Fruit fly (Drosophila melanogaster) whole organism, embryonic: ENCODE results near the gene CG10907.
A peak's percentile ranks its signal among the peaks of the same experiment; 100 is the strongest.

Experiments used
- CG10431 ChIP-seq: fragments of 200-800 bp; sonication (Bioruptor generic); optimal IDR thresholded peaks from 3 replicates; lab custom pipeline; 2018; ENCODE audit warnings: missing biosample characterization, mild to moderate bottlenecking, missing genetic modification characterization
- CG11723 ChIP-seq: fragments of 200-800 bp; sonication (Bioruptor generic); optimal IDR thresholded peaks from 2 replicates; lab custom pipeline; 2017; ENCODE audit warnings: missing biosample characterization, mild to moderate bottlenecking, missing genetic modification characterization
- CG12659 ChIP-seq: fragments of 200-800 bp; sonication (Bioruptor generic); optimal IDR thresholded peaks from 3 replicates; lab custom pipeline; 2017; ENCODE audit warnings: mild to moderate bottlenecking, missing biosample characterization, missing genetic modification reagents, missing genetic modification characterization
- CG13287 ChIP-seq: fragments of 200-800 bp; sonication (Bioruptor generic); IDR thresholded peaks from 2 replicates; pipeline ENCODE4 v1.3.6; 2022; ENCODE audit warnings: missing biosample characterization, missing genetic modification characterization; ENCODE audit not compliant: partially characterized antibody
- CG14710 ChIP-seq: fragments of 200-800 bp; sonication (Bioruptor generic); optimal IDR thresholded peaks from 3 replicates; lab custom pipeline; 2019; ENCODE audit warnings: missing biosample characterization, mild to moderate bottlenecking, missing genetic modification characterization, moderate library complexity
- CG14860 ChIP-seq: fragments of 200-800 bp; sonication (Bioruptor generic); IDR thresholded peaks from 3 replicates; pipeline ENCODE4 v1.3.6; 2022; ENCODE audit warnings: missing biosample characterization, missing genetic modification characterization; ENCODE audit not compliant: partially characterized antibody
- CG16813 ChIP-seq: fragments of 200-800 bp; sonication (Bioruptor generic); IDR thresholded peaks from 3 replicates; pipeline ENCODE4 v1.3.6; 2022; ENCODE audit warnings: missing biosample characterization, missing genetic modification characterization; ENCODE audit not compliant: partially characterized antibody
- CG17186 ChIP-seq: fragments of 200-800 bp; sonication (Bioruptor generic); optimal IDR thresholded peaks from 3 replicates; lab custom pipeline; 2017; ENCODE audit warnings: missing biosample characterization, missing genetic modification reagents, missing genetic modification characterization
- CG4617 ChIP-seq: fragments of 200-800 bp; sonication (Bioruptor generic); optimal IDR thresholded peaks from 3 replicates; lab custom pipeline; 2016; ENCODE audit warnings: missing biosample characterization, missing genetic modification characterization, borderline replicate concordance
- CG6254 ChIP-seq: fragments of 200-800 bp; sonication (Bioruptor generic); optimal IDR thresholded peaks from 3 replicates; lab custom pipeline; 2017; ENCODE audit warnings: mild to moderate bottlenecking, missing biosample characterization, missing genetic modification reagents, missing genetic modification characterization
- CG6791 ChIP-seq: fragments of 200-800 bp; sonication (Bioruptor generic); IDR thresholded peaks from 3 replicates; pipeline ENCODE4 v1.3.6; 2022; ENCODE audit warnings: missing biosample characterization, missing genetic modification characterization; ENCODE audit not compliant: partially characterized antibody
- CG7963 ChIP-seq: fragments of 200-800 bp; sonication (Bioruptor generic); IDR thresholded peaks from 3 replicates; pipeline ENCODE4 v1.3.6; 2022; ENCODE audit warnings: missing biosample characterization, missing genetic modification characterization; ENCODE audit not compliant: partially characterized antibody
- CkIIα-i1 ChIP-seq: fragments of 200-800 bp; sonication (Bioruptor generic); IDR thresholded peaks from 2 replicates; pipeline ENCODE4 v1.3.6; 2022; ENCODE audit warnings: missing biosample characterization, missing genetic modification characterization
- D19B ChIP-seq: fragments of 200-800 bp; sonication (Bioruptor generic); optimal IDR thresholded peaks from 2 replicates; lab custom pipeline; 2017; ENCODE audit warnings: missing biosample characterization, mild to moderate bottlenecking, missing genetic modification characterization
- Dll ChIP-seq: fragments of 200-800 bp; sonication (Bioruptor generic); IDR thresholded peaks from 4 replicates; pipeline ENCODE4 v1.3.6; 2022; ENCODE audit warnings: missing biosample characterization, missing genetic modification characterization; ENCODE audit not compliant: partially characterized antibody
- Dref ChIP-seq: fragments of 200-800 bp; sonication (Bioruptor generic); IDR thresholded peaks from 2 replicates; pipeline ENCODE4 v1.3.6; 2022; ENCODE audit warnings: missing biosample characterization, missing genetic modification characterization
- ERR ChIP-seq: fragments of 200-800 bp; sonication (Bioruptor generic); optimal IDR thresholded peaks from 2 replicates; lab custom pipeline; 2016; ENCODE audit warnings: missing biosample characterization, missing genetic modification characterization
- Elba2 ChIP-seq: fragments of 200-800 bp; sonication (Bioruptor generic); optimal IDR thresholded peaks from 3 replicates; lab custom pipeline; 2016; ENCODE audit warnings: missing biosample characterization, missing genetic modification characterization
- Ets65A ChIP-seq: fragments of 200-800 bp; sonication (Bioruptor generic); peaks from one replicate; lab custom pipeline; 2016; ENCODE audit warnings: missing biosample characterization, missing genetic modification characterization
- HLH4C ChIP-seq: fragments of 200-800 bp; sonication (Bioruptor generic); IDR thresholded peaks from 3 replicates; pipeline ENCODE4 v1.3.6; 2022; ENCODE audit warnings: missing biosample characterization, missing genetic modification characterization; ENCODE audit not compliant: partially characterized antibody
- HLHmδ ChIP-seq: fragments of 200-800 bp; sonication (Bioruptor generic); optimal IDR thresholded peaks from 2 replicates; lab custom pipeline; 2018; ENCODE audit warnings: missing biosample characterization, mild to moderate bottlenecking, missing genetic modification characterization, moderate library complexity
- Myb ChIP-seq: fragments of 200-800 bp; sonication (Bioruptor generic); optimal IDR thresholded peaks from 2 replicates; lab custom pipeline; 2016; ENCODE audit warnings: missing biosample characterization, missing genetic modification characterization
- Ptx1 ChIP-seq: fragments of 200-800 bp; sonication (Bioruptor generic); IDR thresholded peaks from 2 replicates; pipeline ENCODE4 v1.3.6; 2022; ENCODE audit warnings: missing biosample characterization, missing genetic modification characterization
- Scr ChIP-seq: fragments of 200-800 bp; sonication (Bioruptor generic); IDR thresholded peaks from 2 replicates; pipeline ENCODE4 v1.3.6; 2022; ENCODE audit warnings: missing biosample characterization, missing genetic modification characterization; ENCODE audit not compliant: partially characterized antibody
- Sox102F ChIP-seq: fragments of 200-800 bp; sonication (Bioruptor generic); optimal IDR thresholded peaks from 2 replicates; lab custom pipeline; 2018; ENCODE audit warnings: missing biosample characterization, mild to moderate bottlenecking, missing genetic modification characterization, moderate library complexity
- al ChIP-seq: fragments of 200-800 bp; sonication (Bioruptor generic); IDR thresholded peaks from 2 replicates; pipeline ENCODE4 v1.3.6; 2022; ENCODE audit warnings: missing biosample characterization, missing genetic modification characterization
- amos ChIP-seq: fragments of 200-800 bp; sonication (Bioruptor generic); IDR thresholded peaks from 2 replicates; pipeline ENCODE4 v1.3.6; 2022; ENCODE audit warnings: missing biosample characterization, missing genetic modification characterization; ENCODE audit not compliant: partially characterized antibody
- br ChIP-seq: fragments of >200 bp; optimal IDR thresholded peaks from 2 replicates; lab custom pipeline; 2017
- cad ChIP-seq: fragments of >200 bp; optimal IDR thresholded peaks from 2 replicates; lab custom pipeline; 2017; ENCODE audit warnings: missing biosample characterization, missing genetic modification characterization
- en ChIP-seq: fragments of 200-800 bp; sonication (Bioruptor generic); optimal IDR thresholded peaks from 2 replicates; lab custom pipeline; 2016; ENCODE audit warnings: missing biosample characterization, missing genetic modification characterization
- exex ChIP-seq: fragments of 200-800 bp; sonication (Bioruptor generic); optimal IDR thresholded peaks from 4 replicates; lab custom pipeline; 2018; ENCODE audit warnings: missing biosample characterization, mild to moderate bottlenecking, missing genetic modification characterization, moderate library complexity
- hb ChIP-seq: fragments of 200-800 bp; sonication (Bioruptor generic); IDR thresholded peaks from 3 replicates; pipeline ENCODE4 v1.3.6; 2022; ENCODE audit warnings: missing biosample characterization, missing genetic modification characterization; ENCODE audit not compliant: partially characterized antibody
- ind ChIP-seq: fragments of 200-800 bp; sonication (Bioruptor generic); optimal IDR thresholded peaks from 3 replicates; lab custom pipeline; 2016; ENCODE audit warnings: missing biosample characterization, missing genetic modification characterization
- inv ChIP-seq: fragments of 200-800 bp; sonication (Bioruptor generic); IDR thresholded peaks from 2 replicates; pipeline ENCODE4 v1.3.6; 2022; ENCODE audit warnings: missing biosample characterization, missing genetic modification characterization; ENCODE audit not compliant: partially characterized antibody
- lab ChIP-seq: fragments of 200-800 bp; sonication (Bioruptor generic); optimal IDR thresholded peaks from 3 replicates; lab custom pipeline; 2017; ENCODE audit warnings: missing biosample characterization, missing genetic modification characterization, mild to moderate bottlenecking, moderate library complexity, missing genetic modification reagents
- mld ChIP-seq: fragments of 200-800 bp; sonication (Bioruptor generic); IDR thresholded peaks from 3 replicates; pipeline ENCODE4 v1.3.6; 2022; ENCODE audit warnings: missing biosample characterization, missing genetic modification characterization; ENCODE audit not compliant: partially characterized antibody
- oc ChIP-seq: fragments of 200-800 bp; sonication (Bioruptor generic); optimal IDR thresholded peaks from 2 replicates; lab custom pipeline; 2018; ENCODE audit warnings: missing biosample characterization, mild to moderate bottlenecking, missing genetic modification characterization, moderate library complexity
- pzg ChIP-seq: fragments of 200-800 bp; sonication (Bioruptor generic); optimal IDR thresholded peaks from 3 replicates; lab custom pipeline; 2018; ENCODE audit warnings: missing biosample characterization, mild to moderate bottlenecking, missing genetic modification characterization, moderate library complexity
- scrt ChIP-seq: fragments of 200-800 bp; sonication (Bioruptor generic); optimal IDR thresholded peaks from 2 replicates; lab custom pipeline; 2018; ENCODE audit warnings: missing biosample characterization, mild to moderate bottlenecking, missing genetic modification characterization, moderate library complexity
- sna ChIP-seq: fragments of 200-800 bp; sonication (Bioruptor generic); IDR thresholded peaks from 2 replicates; pipeline ENCODE4 v1.3.6; 2022; ENCODE audit warnings: missing biosample characterization, missing genetic modification characterization; ENCODE audit not compliant: partially characterized antibody
- ssp ChIP-seq: fragments of 200-800 bp; sonication (Bioruptor generic); IDR thresholded peaks from 2 replicates; pipeline ENCODE4 v1.3.6; 2022; ENCODE audit warnings: missing biosample characterization, missing genetic modification characterization
- tna ChIP-seq: fragments of 200-800 bp; sonication (Bioruptor generic); IDR thresholded peaks from 2 replicates; pipeline ENCODE4 v1.3.6; 2022; ENCODE audit warnings: missing biosample characterization, missing genetic modification characterization; ENCODE audit not compliant: partially characterized antibody
- trem ChIP-seq: fragments of 200-800 bp; optimal IDR thresholded peaks from 3 replicates; lab custom pipeline; 2019; ENCODE audit warnings: missing biosample characterization, mild to moderate bottlenecking, missing genetic modification characterization, moderate library complexity
- vvl ChIP-seq: fragments of 200-800 bp; sonication (Bioruptor generic); IDR thresholded peaks from 2 replicates; pipeline ENCODE4 v1.3.6; 2022; ENCODE audit warnings: missing biosample characterization, missing genetic modification characterization

CG10907 gene

DNA sequence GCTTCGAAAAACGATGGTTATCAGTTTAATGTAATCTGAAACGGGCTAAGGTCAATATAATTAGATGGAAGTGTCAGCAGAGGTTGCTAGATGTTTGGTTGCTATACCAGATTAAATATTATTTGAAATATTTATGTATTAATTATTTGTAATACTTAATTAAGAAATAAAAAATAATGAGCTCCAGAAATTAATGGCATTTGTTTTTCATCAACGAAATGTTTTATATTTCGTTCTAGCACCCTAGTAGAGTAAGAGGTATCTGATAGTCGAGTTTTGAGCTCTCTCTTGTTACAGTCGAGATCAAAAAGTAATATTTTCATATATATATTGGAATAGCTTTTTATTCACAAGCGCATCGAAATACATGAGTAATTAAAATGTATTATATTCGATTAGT is 8.3 kb downstream of the CG10907 start:
- peak; percentile 20; the same call in 1 of the 2 replicates for TF ChIP-seq inv (GFP tag; lab: Robert Waterston, UW)
- peak; percentile 62; the same call in 2 of the 3 replicates for TF ChIP-seq CG14860
- TF ChIP-seq exex (tag; lab: Kevin White, UChicago): no peak
- TF ChIP-seq Scr: peak; percentile 39; the same call in 1 of the 2 replicates
- no peak for TF ChIP-seq lab (GFP tag; lab: Kevin White, UChicago)
- TF ChIP-seq sna: 0 out of 2 replicates have a peak, but pooled peaks have one; percentile 40
- TF ChIP-seq scrt (GFP tag; lab: Kevin White, UChicago): no peak
- TF ChIP-seq D19B (GFP tag; lab: Kevin White, UChicago): peak; percentile 56
- peak; percentile 52; the same call in 1 of the 3 replicates for TF ChIP-seq CG16813
- no peak for TF ChIP-seq en (GFP tag; lab: Kevin White, UChicago)
- peak; percentile 79 for TF ChIP-seq HLH4C (GFP tag; lab: Robert Waterston, UW)
- peak; percentile 33; the same call in 1 of the 3 replicates for TF ChIP-seq CG6791 (GFP tag; lab: Robert Waterston, UW)
- 0 out of 3 replicates have a peak, but pooled peaks have one; percentile 15 for TF ChIP-seq hb (GFP tag; lab: Robert Waterston, UW)
- TF ChIP-seq CG13287 (GFP tag; lab: Robert Waterston, UW): peak; percentile 25; the same call in 1 of the 2 replicates
- TF ChIP-seq, all 482 proteins: peak for 10

DNA sequence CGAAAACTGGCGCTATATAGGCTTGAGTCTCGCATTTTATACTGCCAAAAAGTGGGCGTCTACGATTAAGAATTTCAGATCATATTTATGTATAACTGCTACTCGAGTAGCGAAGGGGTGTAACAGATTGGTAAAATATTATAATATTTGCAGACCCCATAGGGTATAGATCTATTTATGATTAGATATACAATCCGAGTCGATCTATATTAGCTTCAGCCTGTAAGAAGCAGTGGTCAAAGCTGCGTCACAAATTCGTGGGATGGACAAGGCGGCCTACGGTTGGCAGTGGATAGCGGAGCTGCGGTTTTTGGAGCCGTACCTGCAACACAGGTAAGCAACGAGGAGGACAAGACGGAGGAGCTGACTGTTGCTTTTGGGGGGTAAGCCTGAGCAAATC is 21.3 kb downstream of the CG10907 start, which contains the start of gene Cubn2:
Gene Cubn2, minus strand, starts transcription at position 101 of the 400 bp plus-strand sequence.
- TF ChIP-seq CG10431 (GFP tag; lab: Kevin White, UChicago): no peak
- no peak for TF ChIP-seq ssp (GFP tag; lab: Robert Waterston, UW)

DNA sequence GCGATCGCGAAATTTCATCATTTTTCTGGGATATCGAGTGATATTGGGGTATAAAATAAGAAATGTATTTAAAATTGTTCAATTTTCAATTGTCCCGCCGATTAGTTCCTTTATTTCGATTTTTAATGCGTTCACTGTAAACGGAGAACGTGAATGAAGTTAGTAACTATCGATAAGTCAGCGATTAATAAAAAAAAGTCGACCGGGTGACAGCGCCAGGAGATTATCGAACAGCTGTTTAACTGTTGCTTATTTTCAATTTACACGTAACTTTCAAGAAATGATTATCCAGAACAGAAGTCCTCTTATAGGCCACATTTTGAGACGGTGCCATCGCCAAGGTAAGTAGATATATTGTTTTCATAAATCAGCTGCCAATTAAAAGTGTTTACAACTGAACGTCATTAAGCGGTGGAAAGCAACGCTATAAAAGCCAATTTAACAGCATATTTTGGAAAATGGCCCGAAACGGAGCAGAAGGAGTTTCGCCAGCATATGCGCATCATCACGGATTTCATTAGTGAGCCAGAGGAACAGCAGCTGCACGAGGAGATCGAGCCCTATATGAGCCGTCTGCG is 22.0 kb downstream of the CG10907 start, which contains the start of gene CG14130:
Gene CG14130, plus strand, starts transcription at position 225 of the 578 bp plus-strand sequence.
- TF ChIP-seq CkIIα-i1 (GFP tag; lab: Robert Waterston, UW): no peak
- peak; percentile 91 for TF ChIP-seq CG7963
- TF ChIP-seq CG4617 (GFP tag; lab: Kevin White, UChicago): peak; percentile 22
- TF ChIP-seq scrt (GFP tag; lab: Kevin White, UChicago): peak; percentile 98
- TF ChIP-seq oc (tag; lab: Kevin White, UChicago): peak; percentile 95
- no peak for TF ChIP-seq ERR
- TF ChIP-seq tna (GFP tag; lab: Robert Waterston, UW): peak; percentile 92
- TF ChIP-seq mld: peak; percentile 86
- peak; percentile 56 for TF ChIP-seq trem
- TF ChIP-seq CG17186: peak; percentile 45
- peak; percentile 94 for TF ChIP-seq Dll (GFP tag; lab: Robert Waterston, UW)
- TF ChIP-seq CG13287 (GFP tag; lab: Robert Waterston, UW): peak; percentile 98
- TF ChIP-seq CG11723 (GFP tag; lab: Kevin White, UChicago): no peak
- TF ChIP-seq Sox102F (GFP tag; lab: Kevin White, UChicago): no peak
- no peak for TF ChIP-seq ind
- TF ChIP-seq al (GFP tag; lab: Robert Waterston, UW): no peak
- TF ChIP-seq vvl (GFP tag; lab: Robert Waterston, UW): 0 out of 2 replicates have a peak, but pooled peaks have one; percentile 37
- TF ChIP-seq HLHmδ (GFP tag; lab: Kevin White, UChicago): no peak
- TF ChIP-seq Ptx1 (GFP tag; lab: Robert Waterston, UW): no peak
- no peak for TF ChIP-seq br
- TF ChIP-seq Elba2: peak; percentile 62
- TF ChIP-seq CG6254 (GFP tag; lab: Kevin White, UChicago): no peak
- TF ChIP-seq pzg (GFP tag; lab: Kevin White, UChicago): peak; percentile 79
- TF ChIP-seq CG6791 (GFP tag; lab: Robert Waterston, UW): peak; percentile 94
- TF ChIP-seq Myb (GFP tag; lab: Kevin White, UChicago): peak; percentile 78
- no peak for TF ChIP-seq cad
- no peak for TF ChIP-seq Ets65A (GFP tag; lab: Kevin White, UChicago)
- peak; percentile 91 for TF ChIP-seq amos (GFP tag; lab: Robert Waterston, UW)
- TF ChIP-seq CG14710: peak; percentile 42
- peak; percentile 98 for TF ChIP-seq Dref (GFP tag; lab: Robert Waterston, UW)
- TF ChIP-seq CG12659 (GFP tag; lab: Kevin White, UChicago): peak; percentile 39
